Fruit fly (Drosophila melanogaster): ENCODE measurements around the gene kst.

Gene kst

DNA sequence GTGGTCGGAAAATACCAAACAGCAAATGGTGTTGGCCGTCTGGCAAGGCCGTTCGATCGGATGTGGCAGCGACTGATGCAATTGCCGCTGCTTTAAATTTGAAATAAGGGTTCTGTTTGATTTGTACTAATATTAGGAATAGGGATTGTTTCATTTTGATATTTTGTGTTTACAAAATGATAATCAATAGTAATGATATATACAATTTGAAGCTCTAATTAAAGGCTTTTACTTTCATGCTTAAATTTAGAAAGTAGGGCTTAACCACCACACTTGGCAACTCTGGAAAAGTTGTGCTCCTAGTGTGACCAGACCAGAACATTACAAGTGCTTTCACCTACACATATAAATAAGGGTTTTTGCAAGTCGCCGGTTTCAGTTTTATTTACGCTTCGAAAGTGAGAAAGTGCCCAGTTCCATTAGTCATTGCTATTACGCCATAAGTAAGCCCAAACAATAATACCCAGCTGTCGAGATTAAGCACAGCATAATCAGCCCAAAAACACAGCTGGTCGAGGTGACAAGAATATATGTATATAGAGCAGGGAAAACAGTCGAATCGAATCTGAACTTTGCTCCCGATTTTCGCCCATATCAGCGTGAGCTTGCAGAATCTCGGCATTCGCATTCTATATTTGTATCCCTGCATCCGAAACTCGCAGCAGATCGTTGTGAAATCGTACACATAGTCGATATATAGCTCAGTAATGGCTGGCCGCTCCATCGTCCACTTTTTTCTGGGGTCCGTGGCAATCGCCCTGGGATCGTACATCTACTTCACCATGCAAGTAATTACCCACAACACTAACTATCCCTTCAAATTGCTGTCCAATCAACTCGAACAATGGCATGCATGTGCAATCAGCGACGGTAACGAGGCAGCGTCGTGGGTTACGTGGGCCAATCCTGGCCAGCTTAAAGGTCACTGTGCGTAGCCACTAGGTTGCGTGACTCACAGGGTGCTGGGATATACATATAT lies 10.4 kb upstream of the kst start, which contains the start of gene Gtpx (continued):
- TF ChIP-seq bowl (GFP tag; IDR thresholded peaks at IDR 0.05) = no peak
- no peak for TF ChIP-seq CG1647 (GFP tag; optimal IDR thresholded peaks at IDR 0.05)
- peak; percentile 70 for TF ChIP-seq CG12391 (tag; optimal IDR thresholded peaks at IDR 0.05)
- peak; percentile 91 for TF ChIP-seq sens (GFP tag)
- TF ChIP-seq unpg (GFP tag; optimal IDR thresholded peaks at IDR 0.05) = no peak
- TF ChIP-seq bab2 (GFP tag; optimal IDR thresholded peaks at IDR 0.05) = no peak
- peak; percentile 54 for TF ChIP-seq CG1603 (tag; optimal IDR thresholded peaks at IDR 0.05)
- no peak for TF ChIP-seq CG16779 (GFP tag; IDR thresholded peaks at IDR 0.05)
- no peak for TF ChIP-seq bbx (GFP tag; IDR thresholded peaks at IDR 0.05; ENCODE audit: partially characterized antibody)
- TF ChIP-seq fd96Cb (tag; optimal IDR thresholded peaks at IDR 0.05) = no peak
- TF ChIP-seq CG4617 (GFP tag; optimal IDR thresholded peaks at IDR 0.05; ENCODE audit: borderline replicate concordance) = peak; percentile 10
- TF ChIP-seq CG7928 (GFP tag; optimal IDR thresholded peaks at IDR 0.05) = no peak
- TF ChIP-seq en (GFP tag; optimal IDR thresholded peaks at IDR 0.05) = no peak
- no peak for TF ChIP-seq Awh (GFP tag; IDR thresholded peaks at IDR 0.05)
- no peak for TF ChIP-seq MTF-1 (GFP tag; optimal IDR thresholded peaks at IDR 0.05; ENCODE audit: borderline replicate concordance)
- no peak for TF ChIP-seq Nf-YA (GFP tag; IDR thresholded peaks at IDR 0.05)
- TF ChIP-seq Lpt (GFP tag; optimal IDR thresholded peaks at IDR 0.05) = no peak
- no peak for TF ChIP-seq CG11398 (GFP tag; optimal IDR thresholded peaks at IDR 0.05)
- no peak for TF ChIP-seq Atf-2 (GFP tag; optimal IDR thresholded peaks at IDR 0.05)
- TF ChIP-seq CG17829 (tag; optimal IDR thresholded peaks at IDR 0.05) = peak; percentile 41
- TF ChIP-seq CG4730 (GFP tag; IDR thresholded peaks at IDR 0.05) = no peak
- no peak for TF ChIP-seq gro (GFP tag; optimal IDR thresholded peaks at IDR 0.05)
- TF ChIP-seq grau (tag; optimal IDR thresholded peaks at IDR 0.05) = peak; percentile 61
- TF ChIP-seq sug (tag; optimal IDR thresholded peaks at IDR 0.05) = peak; percentile 70
- no peak for TF ChIP-seq usp (GFP tag; optimal IDR thresholded peaks at IDR 0.05)
- no peak for TF ChIP-seq Rx (GFP tag; IDR thresholded peaks at IDR 0.05)
- no peak for TF ChIP-seq sd (tag; optimal IDR thresholded peaks at IDR 0.05)
- TF ChIP-seq Nf-YC (tag; optimal IDR thresholded peaks at IDR 0.05) = peak; percentile 53
- TF ChIP-seq ro (GFP tag; IDR thresholded peaks at IDR 0.05) = no peak
- TF ChIP-seq onecut (GFP tag; IDR thresholded peaks at IDR 0.05) = no peak; the same call in 1 of the 2 replicates
- no peak for TF ChIP-seq schlank (tag; optimal IDR thresholded peaks at IDR 0.05)
- no peak for TF ChIP-seq CG33557 (GFP tag; optimal IDR thresholded peaks at IDR 0.05)
- peak; percentile 81 for TF ChIP-seq row (GFP tag; IDR thresholded peaks at IDR 0.05)
- peak; percentile 39 for TF ChIP-seq NC2β (GFP tag; optimal IDR thresholded peaks at IDR 0.05)
- no peak for TF ChIP-seq CG16813 (GFP tag; IDR thresholded peaks at IDR 0.05; ENCODE audit: partially characterized antibody)
- peak; percentile 66 for TF ChIP-seq lilli (GFP tag; optimal IDR thresholded peaks at IDR 0.05)
- no peak for TF ChIP-seq CG10274 (GFP tag; optimal IDR thresholded peaks at IDR 0.05)
- no peak for TF ChIP-seq CG6854 (GFP tag; optimal IDR thresholded peaks at IDR 0.05)
- no peak for TF ChIP-seq CG9876 (GFP tag; optimal IDR thresholded peaks at IDR 0.05)
- TF ChIP-seq NfI (GFP tag; optimal IDR thresholded peaks at IDR 0.05) = peak; percentile 39
- TF ChIP-seq CG17568 (GFP tag; optimal IDR thresholded peaks at IDR 0.05) = no peak
- no peak for TF ChIP-seq prd (optimal IDR thresholded peaks at IDR 0.05)
- TF ChIP-seq prd (GFP tag; IDR thresholded peaks at IDR 0.05) = peak; percentile 50; the same call in 1 of the 3 replicates
- TF ChIP-seq CG30403 (GFP tag; optimal IDR thresholded peaks at IDR 0.05) = peak; percentile 62
- TF ChIP-seq Dfd (GFP tag; optimal IDR thresholded peaks at IDR 0.05) = no peak
- TF ChIP-seq tx (GFP tag; optimal IDR thresholded peaks at IDR 0.05) = peak; percentile 40
- TF ChIP-seq Spps (tag; optimal IDR thresholded peaks at IDR 0.05) = no peak
- peak; percentile 6 for TF ChIP-seq ab (GFP tag; optimal IDR thresholded peaks at IDR 0.05)
- TF ChIP-seq ap (GFP tag; IDR thresholded peaks at IDR 0.05) = no peak
- no peak for TF ChIP-seq CG4707 (GFP tag; optimal IDR thresholded peaks at IDR 0.05)
